Fruit fly (Drosophila melanogaster) whole organism, embryonic: ENCODE data around the gene Rsph3.
A peak's percentile ranks its signal among the peaks of the same experiment; 100 is the strongest.

Source experiments
- Adf1 ChIP-seq: fragments of 200-800 bp; sonication (Bioruptor generic); IDR thresholded peaks from 2 replicates; pipeline ENCODE4 v1.3.6; 2022; ENCODE audit warnings: missing biosample characterization, missing genetic modification characterization
- Atf6 ChIP-seq: fragments of 200-800 bp; sonication (Bioruptor generic); IDR thresholded peaks from 2 replicates; pipeline ENCODE4 v1.3.6; 2022; ENCODE audit warnings: missing biosample characterization, missing genetic modification characterization
- CG1024 ChIP-seq: fragments of 200-800 bp; sonication (Bioruptor generic); IDR thresholded peaks from 2 replicates; pipeline ENCODE4 v1.3.6; 2022; ENCODE audit warnings: missing biosample characterization, missing genetic modification characterization
- CG10431 ChIP-seq: fragments of 200-800 bp; sonication (Bioruptor generic); optimal IDR thresholded peaks from 3 replicates; lab custom pipeline; 2018; ENCODE audit warnings: missing biosample characterization, mild to moderate bottlenecking, missing genetic modification characterization
- CG10543 ChIP-seq: fragments of 200-800 bp; sonication (Bioruptor generic); optimal IDR thresholded peaks from 3 replicates; lab custom pipeline; 2017; ENCODE audit warnings: missing biosample characterization, mild to moderate bottlenecking, missing genetic modification characterization, moderate library complexity
- CG11398 ChIP-seq: fragments of 200-800 bp; sonication (Bioruptor generic); optimal IDR thresholded peaks from 2 replicates; lab custom pipeline; 2016; ENCODE audit warnings: missing biosample characterization, missing genetic modification characterization
- CG12236 ChIP-seq: fragments of 200-800 bp; sonication (Bioruptor generic); optimal IDR thresholded peaks from 2 replicates; lab custom pipeline; 2016; ENCODE audit warnings: missing biosample characterization, missing genetic modification characterization
- CG12769 ChIP-seq: fragments of 200-800 bp; sonication (Bioruptor generic); optimal IDR thresholded peaks from 2 replicates; lab custom pipeline; 2019; ENCODE audit warnings: missing biosample characterization, mild to moderate bottlenecking, missing genetic modification characterization, moderate library complexity
- CG12942 ChIP-seq: fragments of 200-800 bp; sonication (Bioruptor generic); optimal IDR thresholded peaks from 3 replicates; lab custom pipeline; 2016; ENCODE audit warnings: missing biosample characterization, missing genetic modification characterization
- CG13894 ChIP-seq: fragments of 200-800 bp; sonication (Bioruptor generic); optimal IDR thresholded peaks from 3 replicates; lab custom pipeline; 2018; ENCODE audit warnings: missing biosample characterization, mild to moderate bottlenecking, missing genetic modification characterization, moderate library complexity
- CG14050 ChIP-seq: fragments of 200-800 bp; sonication (Bioruptor generic); IDR thresholded peaks from 3 replicates; pipeline ENCODE4 v1.3.6; 2022; ENCODE audit warnings: missing biosample characterization, missing genetic modification characterization
- CG15514 ChIP-seq: fragments of 200-800 bp; sonication (Bioruptor generic); optimal IDR thresholded peaks from 3 replicates; lab custom pipeline; 2017; ENCODE audit warnings: missing biosample characterization, missing genetic modification characterization, mild to moderate bottlenecking, moderate library complexity, missing genetic modification reagents
- CG16779 ChIP-seq: fragments of 200-800 bp; sonication (Bioruptor generic); IDR thresholded peaks from 2 replicates; pipeline ENCODE4 v1.3.6; 2022; ENCODE audit warnings: missing biosample characterization, missing genetic modification characterization
- CG17612 ChIP-seq: fragments of 200-800 bp; sonication (Bioruptor generic); IDR thresholded peaks from 2 replicates; pipeline ENCODE4 v1.3.6; 2022; ENCODE audit warnings: missing biosample characterization, missing genetic modification characterization
- CG2129 ChIP-seq: fragments of 200-800 bp; sonication (Bioruptor generic); IDR thresholded peaks from 2 replicates; pipeline ENCODE4 v1.3.6; 2022; ENCODE audit warnings: missing biosample characterization, missing genetic modification characterization; ENCODE audit not compliant: partially characterized antibody
- CG3065 ChIP-seq: fragments of 200-800 bp; sonication (Bioruptor generic); optimal IDR thresholded peaks from 2 replicates; lab custom pipeline; 2016; ENCODE audit warnings: missing biosample characterization, missing genetic modification characterization
- CG31441 ChIP-seq: fragments of 200-800 bp; sonication (Bioruptor generic); IDR thresholded peaks from 2 replicates; pipeline ENCODE4 v1.3.6; 2022; ENCODE audit warnings: missing biosample characterization, missing genetic modification characterization
- CG32772 ChIP-seq: fragments of 200-800 bp; sonication (Bioruptor generic); IDR thresholded peaks from 2 replicates; pipeline ENCODE4 v1.3.6; 2022; ENCODE audit warnings: missing biosample characterization, missing genetic modification characterization
- CG33213 ChIP-seq: fragments of 200-800 bp; sonication (Bioruptor generic); optimal IDR thresholded peaks from 3 replicates; lab custom pipeline; 2016; ENCODE audit warnings: missing biosample characterization, missing genetic modification characterization
- CG42726 ChIP-seq: fragments of 200-800 bp; sonication (Bioruptor generic); IDR thresholded peaks from 2 replicates; pipeline ENCODE4 v1.3.6; 2022; ENCODE audit warnings: missing biosample characterization, missing genetic modification characterization; ENCODE audit not compliant: partially characterized antibody
- CG4617 ChIP-seq: fragments of 200-800 bp; sonication (Bioruptor generic); optimal IDR thresholded peaks from 3 replicates; lab custom pipeline; 2016; ENCODE audit warnings: missing biosample characterization, missing genetic modification characterization, borderline replicate concordance
- CG6689 ChIP-seq: fragments of 200-800 bp; sonication (Bioruptor generic); IDR thresholded peaks from 2 replicates; pipeline ENCODE4 v1.3.6; 2022; ENCODE audit warnings: missing biosample characterization, missing genetic modification characterization
- CG7556 ChIP-seq: fragments of 200-800 bp; sonication (Bioruptor generic); optimal IDR thresholded peaks from 2 replicates; lab custom pipeline; 2017; ENCODE audit warnings: missing biosample characterization, mild to moderate bottlenecking, missing genetic modification characterization
- CG7786 ChIP-seq: fragments of 200-800 bp; sonication (Bioruptor generic); optimal IDR thresholded peaks from 2 replicates; lab custom pipeline; 2016; ENCODE audit warnings: missing biosample characterization, missing genetic modification characterization
- CG8089 ChIP-seq: fragments of 200-800 bp; sonication (Bioruptor generic); optimal IDR thresholded peaks from 3 replicates; lab custom pipeline; 2016; ENCODE audit warnings: missing biosample characterization, missing genetic modification characterization
- CG9797 ChIP-seq: fragments of 200-800 bp; sonication (Bioruptor generic); optimal IDR thresholded peaks from 3 replicates; lab custom pipeline; 2018; ENCODE audit warnings: missing biosample characterization, mild to moderate bottlenecking, missing genetic modification characterization
- CG9932 ChIP-seq: fragments of 200-800 bp; sonication (Bioruptor generic); IDR thresholded peaks from 2 replicates; pipeline ENCODE4 v1.3.6; 2022; ENCODE audit warnings: missing biosample characterization, missing genetic modification characterization
- Dad ChIP-seq: fragments of 200-800 bp; sonication (Bioruptor generic); optimal IDR thresholded peaks from 3 replicates; lab custom pipeline; 2016; ENCODE audit warnings: missing biosample characterization, missing genetic modification characterization
- Deaf1 ChIP-seq: fragments of 200-800 bp; optimal IDR thresholded peaks from 3 replicates; lab custom pipeline; 2019; ENCODE audit warnings: missing biosample characterization, mild to moderate bottlenecking, missing genetic modification characterization, moderate library complexity
- Drgx ChIP-seq: fragments of 200-800 bp; sonication (Bioruptor generic); IDR thresholded peaks from 2 replicates; pipeline ENCODE4 v1.3.6; 2022; ENCODE audit warnings: missing biosample characterization, missing genetic modification characterization
- Hey ChIP-seq: fragments of 200-800 bp; sonication (Bioruptor generic); optimal IDR thresholded peaks from 3 replicates; lab custom pipeline; 2018; ENCODE audit warnings: missing biosample characterization, mild to moderate bottlenecking, missing genetic modification characterization
- Hr3 ChIP-seq: fragments of 200-800 bp; sonication (Bioruptor generic); optimal IDR thresholded peaks from 3 replicates; lab custom pipeline; 2016; ENCODE audit warnings: missing biosample characterization, missing genetic modification characterization
- Ssrp ChIP-seq: fragments of 200-800 bp; sonication (Bioruptor generic); optimal IDR thresholded peaks from 2 replicates; lab custom pipeline; 2018; ENCODE audit warnings: missing biosample characterization, mild to moderate bottlenecking, missing genetic modification characterization, moderate library complexity
- al ChIP-seq: fragments of 200-800 bp; sonication (Bioruptor generic); IDR thresholded peaks from 2 replicates; pipeline ENCODE4 v1.3.6; 2022; ENCODE audit warnings: missing biosample characterization, missing genetic modification characterization
- bab2 ChIP-seq: fragments of 200-800 bp; sonication (Bioruptor generic); optimal IDR thresholded peaks from 2 replicates; lab custom pipeline; 2016; ENCODE audit warnings: missing biosample characterization, missing genetic modification characterization
- chinmo ChIP-seq: fragments of 200-800 bp; sonication (Bioruptor generic); IDR thresholded peaks from 4 replicates; pipeline ENCODE4 v1.3.6; 2022; ENCODE audit warnings: missing biosample characterization, missing genetic modification characterization; ENCODE audit not compliant: partially characterized antibody
- dmrt11E ChIP-seq: fragments of 200-800 bp; sonication (Bioruptor generic); optimal IDR thresholded peaks from 3 replicates; lab custom pipeline; 2018; ENCODE audit warnings: missing biosample characterization, mild to moderate bottlenecking, missing genetic modification characterization, moderate library complexity
- hb ChIP-seq: fragments of 200-800 bp; sonication (Bioruptor generic); IDR thresholded peaks from 3 replicates; pipeline ENCODE4 v1.3.6; 2022; ENCODE audit warnings: missing biosample characterization, missing genetic modification characterization; ENCODE audit not compliant: partially characterized antibody
- ken ChIP-seq: fragments of 200-800 bp; sonication (Bioruptor generic); IDR thresholded peaks from 3 replicates; pipeline ENCODE4 v1.3.6; 2022; ENCODE audit warnings: missing biosample characterization, missing genetic modification characterization
- lilli ChIP-seq: fragments of 200-800 bp; sonication (Bioruptor generic); optimal IDR thresholded peaks from 3 replicates; lab custom pipeline; 2016; ENCODE audit warnings: missing biosample characterization, missing genetic modification characterization
- pfk ChIP-seq: fragments of 200-800 bp; sonication (Bioruptor generic); optimal IDR thresholded peaks from 2 replicates; lab custom pipeline; 2018; ENCODE audit warnings: missing biosample characterization, mild to moderate bottlenecking, missing genetic modification characterization, moderate library complexity
- prd ChIP-seq, 3 experiments: fragments of >200 bp in 2 of 3; fragments of 200-800 bp in 1 of 3; sonication (Bioruptor generic) in 1 of 3; optimal IDR thresholded peaks in 2 of 3; IDR thresholded peaks in 1 of 3; 2 replicates in 2 of 3; 3 replicates in 1 of 3; pipeline versions ENCODE4 v1.3.6 to Lab custom; 2017 to 2022; ENCODE audit warnings: missing biosample characterization in 1 of 3, missing genetic modification characterization in 1 of 3
- shn ChIP-seq: fragments of 200-800 bp; sonication (Bioruptor generic); optimal IDR thresholded peaks from 3 replicates; lab custom pipeline; 2016; ENCODE audit warnings: missing biosample characterization, missing genetic modification characterization
- sna ChIP-seq: fragments of 200-800 bp; sonication (Bioruptor generic); IDR thresholded peaks from 2 replicates; pipeline ENCODE4 v1.3.6; 2022; ENCODE audit warnings: missing biosample characterization, missing genetic modification characterization; ENCODE audit not compliant: partially characterized antibody
- unc-4 ChIP-seq: fragments of 200-800 bp; sonication (Bioruptor generic); IDR thresholded peaks from 2 replicates; pipeline ENCODE4 v1.3.6; 2022; ENCODE audit warnings: missing biosample characterization, missing genetic modification characterization; ENCODE audit not compliant: partially characterized antibody
- wdn ChIP-seq: fragments of 200-800 bp; sonication (Bioruptor generic); IDR thresholded peaks from 2 replicates; pipeline ENCODE4 v1.3.6; 2022; ENCODE audit warnings: missing biosample characterization, missing genetic modification characterization
- z ChIP-seq: fragments of 200-800 bp; sonication (Bioruptor generic); IDR thresholded peaks from 3 replicates; pipeline ENCODE4 v1.3.6; 2022; ENCODE audit warnings: missing biosample characterization, missing genetic modification characterization
- zf30C ChIP-seq: fragments of 200-800 bp; sonication (Bioruptor generic); optimal IDR thresholded peaks from 3 replicates; lab custom pipeline; 2018; ENCODE audit warnings: missing biosample characterization, mild to moderate bottlenecking, missing genetic modification characterization
- zfh2 ChIP-seq: fragments of 200-800 bp; sonication (Bioruptor generic); optimal IDR thresholded peaks from 2 replicates; lab custom pipeline; 2016; ENCODE audit warnings: missing biosample characterization, missing genetic modification characterization

The Rsph3 gene

DNA sequence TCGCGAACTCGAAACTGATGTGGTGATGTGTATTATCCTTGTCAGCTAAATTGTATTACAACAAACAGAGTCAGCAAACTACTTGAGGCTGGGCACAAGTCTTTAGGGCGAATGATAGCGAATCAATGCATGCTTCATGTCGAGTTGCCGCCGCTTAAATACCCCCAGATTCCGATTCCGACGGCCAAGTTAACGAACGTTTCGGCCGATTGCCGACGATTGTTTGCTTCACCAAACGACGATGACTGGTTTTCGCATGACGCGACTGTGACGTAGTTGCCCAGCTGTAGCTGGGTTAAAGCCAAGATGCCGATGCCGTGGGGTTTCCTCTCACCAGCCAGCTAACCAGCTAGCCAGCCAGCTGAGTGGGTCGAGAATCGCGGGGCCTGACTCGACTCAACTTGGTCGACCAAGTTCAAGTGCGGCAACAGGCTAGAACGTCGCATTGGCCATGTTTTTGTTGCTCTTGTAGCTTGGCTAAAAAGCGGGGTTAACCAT, 43.6 kb downstream of the Rsph3 start, which contains the start of gene ple (continued):
- TF ChIP-seq Hr3, result no peak
- peak; percentile 93 for TF ChIP-seq chinmo
- TF ChIP-seq shn (GFP tag; lab: Kevin White, UChicago), result peak; percentile 20
- TF ChIP-seq z (GFP tag; lab: Robert Waterston, UW), result peak; percentile 31; the same call in 1 of the 3 replicates
- peak; percentile 32 for TF ChIP-seq CG12769 (tag; lab: Kevin White, UChicago)
- TF ChIP-seq CG7556 (GFP tag; lab: Kevin White, UChicago), result no peak
- no peak for TF ChIP-seq CG6689 (GFP tag; lab: Robert Waterston, UW)
- no peak for TF ChIP-seq Drgx (GFP tag; lab: Robert Waterston, UW)
- TF ChIP-seq unc-4 (GFP tag; lab: Robert Waterston, UW), result 0 out of 2 replicates have a peak, but pooled peaks have one; percentile 24
- peak; percentile 94 for TF ChIP-seq CG13894 (tag; lab: Kevin White, UChicago)
- TF ChIP-seq CG10543 (GFP tag; lab: Kevin White, UChicago), result peak; percentile 11
- TF ChIP-seq Atf6, result 0 out of 2 replicates have a peak, but pooled peaks have one; percentile 7
- TF ChIP-seq CG7786, result no peak
- no peak for TF ChIP-seq CG1024 (GFP tag; lab: Robert Waterston, UW)
- no peak for TF ChIP-seq lilli
- no peak for TF ChIP-seq CG12942 (GFP tag; lab: Kevin White, UChicago)
- TF ChIP-seq Deaf1 (tag; lab: Kevin White, UChicago), result peak; percentile 96
- TF ChIP-seq Adf1 (GFP tag; lab: Robert Waterston, UW), result 0 out of 2 replicates have a peak, but pooled peaks have one; percentile 21
- no peak for TF ChIP-seq ken (GFP tag; lab: Robert Waterston, UW)
- TF ChIP-seq prd (optimal IDR thresholded peaks at IDR 0.05; lab: Kevin White, UChicago), result no peak
- TF ChIP-seq prd (GFP tag; IDR thresholded peaks at IDR 0.05; lab: Robert Waterston, UW), result no peak
- TF ChIP-seq Ssrp, result no peak
- TF ChIP-seq CG8089, result no peak
- TF ChIP-seq, all 482 proteins: peak for 23

DNA sequence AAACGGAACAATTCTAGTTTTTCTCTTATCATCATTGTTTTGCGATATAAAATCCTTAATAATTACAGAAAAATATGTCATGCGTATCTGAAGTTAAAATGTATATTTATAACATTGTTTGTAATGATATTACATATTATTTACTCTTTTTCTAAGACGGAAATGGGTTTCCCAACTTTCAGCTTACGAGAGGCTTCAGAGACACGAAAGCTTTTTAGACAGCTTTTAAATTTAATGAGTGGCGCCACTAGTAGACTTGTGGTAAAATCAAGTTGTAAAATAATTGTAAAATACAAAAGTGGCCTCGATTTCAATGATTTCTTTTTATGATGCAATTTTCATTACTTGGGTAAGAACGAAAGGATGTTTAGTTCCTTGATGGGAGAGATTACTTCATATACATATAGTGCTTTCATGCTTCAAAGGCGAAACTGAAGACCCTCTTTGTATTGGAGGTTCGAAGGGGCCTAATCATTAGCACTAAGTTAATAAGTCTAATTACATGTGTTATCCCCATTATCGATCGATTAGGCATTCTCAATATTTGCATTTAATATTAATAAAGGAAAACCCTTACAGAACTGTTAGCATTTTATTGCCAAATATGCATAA, 53.9 kb downstream of the Rsph3 start:
- TF ChIP-seq CG10431 (GFP tag; lab: Kevin White, UChicago) (peak; percentile 62), dmrt11E (tag; lab: Kevin White, UChicago) (no peak), zf30C (GFP tag; lab: Kevin White, UChicago) (no peak), CG14050 (peak; percentile 77), CG2129 (GFP tag; lab: Robert Waterston, UW) (no peak), bab2 (GFP tag; lab: Kevin White, UChicago) (peak; percentile 76), al (GFP tag; lab: Robert Waterston, UW) (peak; percentile 82), CG9932 (GFP tag; lab: Robert Waterston, UW) (peak; percentile 83), sna (GFP tag; lab: Robert Waterston, UW) (no peak), pfk (GFP tag; lab: Kevin White, UChicago) (peak; percentile 75), Dad (GFP tag; lab: Kevin White, UChicago) (peak; percentile 85), zfh2 (GFP tag; lab: Kevin White, UChicago) (peak; percentile 78), Hey (tag; lab: Kevin White, UChicago) (peak; percentile 51), CG15514 (peak; percentile 86), hb (GFP tag; lab: Robert Waterston, UW) (no peak), CG16779 (GFP tag; lab: Robert Waterston, UW) (peak; percentile 89), CG12236 (peak; percentile 26), CG17612 (GFP tag; lab: Robert Waterston, UW) (peak; percentile 79), CG3065 (peak; percentile 46), unc-4 (GFP tag; lab: Robert Waterston, UW) (no peak), CG33213 (GFP tag; lab: Kevin White, UChicago) (peak; percentile 95), CG32772 (GFP tag; lab: Robert Waterston, UW) (peak; percentile 78), CG11398 (GFP tag; lab: Kevin White, UChicago) (peak; percentile 50), CG4617 (GFP tag; lab: Kevin White, UChicago) (peak; percentile 48), CG42726 (no peak), wdn (GFP tag; lab: Robert Waterston, UW) (peak; percentile 84), CG9797 (GFP tag; lab: Kevin White, UChicago) (no peak), CG31441 (GFP tag; lab: Robert Waterston, UW) (peak; percentile 64)
